Worm (Caenorhabditis elegans) whole organism, midembryonic: ENCODE results near the gene spt-4.
A peak's percentile ranks its signal among the peaks of the same experiment; 100 is the strongest.

Experiments used
- T22C8.4 ChIP-seq: fragments of 200-800 bp; sonication (Bioruptor generic); IDR thresholded peaks from 2 replicates; pipeline ENCODE4 v1.3.6; 2022; ENCODE audit warnings: missing genetic modification characterization, missing compliant biosample characterization
- cog-1 ChIP-seq: sonication (generic microtip); optimal IDR thresholded peaks from 2 replicates; lab custom pipeline; 2016; ENCODE audit warnings: missing genetic modification characterization, missing compliant biosample characterization
- flt-1 ChIP-seq: fragments of 200-800 bp; sonication (Bioruptor generic); IDR thresholded peaks from 2 replicates; pipeline ENCODE4 v1.3.6; 2022; ENCODE audit warnings: missing genetic modification characterization, missing compliant biosample characterization
- klf-2 ChIP-seq: fragments of 200-800 bp; sonication (Bioruptor generic); conservative IDR thresholded peaks from 2 replicates; pipeline ENCODE4 v1.3.6; 2022; ENCODE audit warnings: missing genetic modification reagents, missing genetic modification characterization, missing compliant biosample characterization
- med-1 ChIP-seq: sonication (generic microtip); optimal IDR thresholded peaks from 2 replicates; lab custom pipeline; 2017; ENCODE audit warnings: missing genetic modification characterization, mild to moderate bottlenecking, missing compliant biosample characterization, antibody characterized with exemption, missing genetic modification reagents; ENCODE audit not compliant: insufficient read depth
- ref-1 ChIP-seq: fragments of 200-800 bp; sonication (Bioruptor generic); conservative IDR thresholded peaks from 2 replicates; pipeline ENCODE4 v1.3.6; 2022; ENCODE audit warnings: missing genetic modification reagents, missing genetic modification characterization, missing compliant biosample characterization
- tab-1 ChIP-seq: fragments of 200-800 bp; sonication (Bioruptor generic); IDR thresholded peaks from 2 replicates; pipeline ENCODE4 v1.3.6; 2022; ENCODE audit warnings: missing genetic modification characterization, missing compliant biosample characterization
- ztf-23 ChIP-seq: fragments of 200-800 bp; sonication (Bioruptor generic); IDR thresholded peaks from 2 replicates; pipeline ENCODE4 v1.3.6; 2022; ENCODE audit warnings: missing genetic modification reagents, missing genetic modification characterization, missing compliant biosample characterization
- ztf-29 ChIP-seq: fragments of 200-800 bp; sonication (Bioruptor generic); IDR thresholded peaks from 2 replicates; pipeline ENCODE4 v1.3.6; 2022; ENCODE audit warnings: missing genetic modification reagents, missing genetic modification characterization, missing compliant biosample characterization

The spt-4 gene

DNA sequence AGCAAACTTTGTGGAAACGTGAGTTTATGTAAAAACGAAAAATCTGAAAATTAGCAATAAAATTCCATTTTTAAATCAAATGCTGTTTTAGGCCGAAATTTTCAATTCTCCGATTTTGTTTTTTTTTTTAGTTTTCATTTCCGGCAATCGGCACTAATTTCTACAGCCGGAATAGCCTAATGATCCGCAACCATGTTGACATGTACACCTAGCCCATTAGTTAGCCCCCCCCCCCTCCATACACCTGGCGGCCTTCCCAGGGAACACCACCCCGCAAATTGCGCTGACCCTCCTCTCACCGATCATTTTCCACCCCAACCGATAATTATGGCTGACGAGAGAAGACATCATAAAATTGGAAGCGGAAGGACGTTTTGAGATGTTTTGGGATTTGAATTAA, 30.0 kb downstream of the spt-4 start:
- TF ChIP-seq flt-1 (GFP tag; lab: Robert Waterston, UW) (no peak), klf-2 (GFP tag; lab: Robert Waterston, UW) (no peak), ref-1 (GFP tag; lab: Robert Waterston, UW) (no peak), cog-1 (no peak)

- TF ChIP-seq tab-1 (GFP tag; lab: Robert Waterston, UW): no peak
- TF ChIP-seq flt-1 (GFP tag; lab: Robert Waterston, UW): no peak
- no peak for TF ChIP-seq cog-1
These were observed 31.4 kb downstream of the spt-4 start, which contains the start of gene clp-10 for ce11 chrIII:38117-38516. Gene clp-10 (minus strand): TSS chrIII:38217.

ce11 chrIII:33257-33656, 36.3 kb downstream of the spt-4 start:
- no peak for TF ChIP-seq ztf-23
- no peak for TF ChIP-seq flt-1 (GFP tag; lab: Robert Waterston, UW)
- no peak for TF ChIP-seq cog-1
- TF ChIP-seq T22C8.4: no peak
- no peak for TF ChIP-seq med-1 (GFP tag; lab: Kevin White, UChicago)
- TF ChIP-seq tab-1 (GFP tag; lab: Robert Waterston, UW): no peak
- TF ChIP-seq klf-2 (GFP tag; lab: Robert Waterston, UW): no peak
- no peak for TF ChIP-seq ref-1 (GFP tag; lab: Robert Waterston, UW)
- TF ChIP-seq ztf-29 (GFP tag; lab: Robert Waterston, UW): no peak

DNA sequence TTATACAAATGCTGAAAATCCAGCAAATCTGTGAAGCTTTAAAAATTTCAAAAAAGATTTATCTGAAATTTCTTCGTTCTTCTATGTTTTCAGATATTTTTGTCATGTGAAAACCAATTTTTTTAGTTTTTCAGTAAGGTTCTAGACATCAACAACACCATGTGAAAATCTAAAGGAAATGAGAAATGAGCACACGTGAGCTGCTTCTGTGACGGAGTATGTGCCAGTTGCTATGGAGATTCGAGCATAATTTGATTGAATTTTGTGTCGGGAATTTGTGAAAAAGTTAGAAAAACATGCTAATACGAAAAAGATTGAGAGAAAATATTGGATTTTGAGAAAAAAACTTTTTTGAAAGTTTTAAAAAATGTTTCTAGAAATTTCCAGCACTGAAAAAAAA, 38.0 kb downstream of the spt-4 start:
- TF ChIP-seq med-1 (GFP tag; lab: Kevin White, UChicago) (no peak), ztf-23 (no peak), flt-1 (GFP tag; lab: Robert Waterston, UW) (no peak), klf-2 (GFP tag; lab: Robert Waterston, UW) (no peak), ref-1 (GFP tag; lab: Robert Waterston, UW) (no peak), ztf-29 (GFP tag; lab: Robert Waterston, UW) (no peak), T22C8.4 (no peak), cog-1 (no peak), tab-1 (GFP tag; lab: Robert Waterston, UW) (no peak)

- no peak for TF ChIP-seq flt-1 (GFP tag; lab: Robert Waterston, UW)
- TF ChIP-seq klf-2 (GFP tag; lab: Robert Waterston, UW): no peak
- no peak for TF ChIP-seq ref-1 (GFP tag; lab: Robert Waterston, UW)
- TF ChIP-seq T22C8.4: no peak
- TF ChIP-seq cog-1: no peak
- no peak for TF ChIP-seq ztf-29 (GFP tag; lab: Robert Waterston, UW)
- no peak for TF ChIP-seq med-1 (GFP tag; lab: Kevin White, UChicago)
- no peak for TF ChIP-seq ztf-23
These were observed 39.2 kb downstream of the spt-4 start for ce11 chrIII:30399-30798.

ce11 chrIII:29626-30025, 39.9 kb downstream of the spt-4 start:
- TF ChIP-seq med-1 (GFP tag; lab: Kevin White, UChicago) (no peak), T22C8.4 (no peak), klf-2 (GFP tag; lab: Robert Waterston, UW) (no peak), ztf-29 (GFP tag; lab: Robert Waterston, UW) (no peak), cog-1 (no peak), tab-1 (GFP tag; lab: Robert Waterston, UW) (no peak), flt-1 (GFP tag; lab: Robert Waterston, UW) (no peak), ztf-23 (no peak), ref-1 (GFP tag; lab: Robert Waterston, UW) (no peak)

DNA sequence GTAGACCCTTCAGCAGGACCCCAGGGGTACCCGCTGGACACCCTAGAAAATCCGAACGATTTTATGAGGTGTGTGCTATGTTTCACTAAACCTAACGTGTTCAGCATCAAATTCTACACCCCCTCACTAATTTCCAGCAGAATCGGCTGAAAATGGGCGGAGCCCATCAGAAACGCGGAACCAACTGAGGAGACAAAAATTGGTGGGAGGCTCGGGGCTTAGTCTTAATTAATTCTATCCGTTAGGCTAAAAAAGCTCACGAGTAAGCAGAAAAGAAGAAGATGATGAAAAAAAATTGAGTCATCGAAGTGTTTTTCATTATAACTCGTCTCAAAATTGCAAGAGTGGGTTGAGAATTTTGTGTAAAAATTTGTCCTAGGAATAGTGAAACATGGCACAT, 40.7 kb downstream of the spt-4 start:
- TF ChIP-seq med-1 (GFP tag; lab: Kevin White, UChicago) (no peak), klf-2 (GFP tag; lab: Robert Waterston, UW) (no peak), tab-1 (GFP tag; lab: Robert Waterston, UW) (no peak), ztf-23 (no peak), cog-1 (no peak), ref-1 (GFP tag; lab: Robert Waterston, UW) (no peak), ztf-29 (GFP tag; lab: Robert Waterston, UW) (no peak), flt-1 (GFP tag; lab: Robert Waterston, UW) (no peak)

DNA sequence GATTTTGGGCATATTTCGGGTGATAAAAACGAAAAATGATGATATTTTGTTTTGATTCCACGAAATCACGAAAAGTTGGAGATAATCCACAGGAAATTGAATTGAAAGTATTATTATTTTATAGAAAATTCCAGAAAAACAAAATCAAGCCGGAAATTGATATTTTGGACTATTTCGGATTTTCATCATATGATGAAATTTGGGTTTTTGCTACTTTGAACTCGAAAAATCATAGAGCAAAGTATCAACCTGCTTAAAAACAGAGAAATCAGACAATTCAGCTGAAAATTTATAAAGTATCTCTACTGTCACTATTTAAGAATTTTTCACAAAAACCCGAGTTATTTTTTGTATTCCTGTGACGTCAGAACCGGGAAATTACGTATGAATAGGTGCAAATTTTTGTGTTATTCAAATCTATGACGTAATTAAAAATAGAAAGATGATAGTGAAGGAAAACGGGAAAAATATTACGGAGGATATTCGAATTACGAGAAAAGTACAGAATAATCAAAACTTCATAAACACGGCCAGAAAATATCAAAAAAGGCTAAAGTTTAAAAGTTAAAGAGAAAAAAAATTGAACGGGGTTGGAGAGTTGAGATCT, 42.1 kb downstream of the spt-4 start:
- TF ChIP-seq ref-1 (GFP tag; lab: Robert Waterston, UW) (no peak), T22C8.4 (no peak), cog-1 (no peak), klf-2 (GFP tag; lab: Robert Waterston, UW) (no peak), tab-1 (GFP tag; lab: Robert Waterston, UW) (no peak)

- peak; percentile 54; the same call in 1 of the 2 replicates for TF ChIP-seq T22C8.4
- TF ChIP-seq tab-1 (GFP tag; lab: Robert Waterston, UW): no peak
- TF ChIP-seq klf-2 (GFP tag; lab: Robert Waterston, UW): 0 out of 2 replicates have a peak, but pooled peaks have one; percentile 16
These were observed 44.0 kb downstream of the spt-4 start for ce11 chrIII:25582-25996.

DNA sequence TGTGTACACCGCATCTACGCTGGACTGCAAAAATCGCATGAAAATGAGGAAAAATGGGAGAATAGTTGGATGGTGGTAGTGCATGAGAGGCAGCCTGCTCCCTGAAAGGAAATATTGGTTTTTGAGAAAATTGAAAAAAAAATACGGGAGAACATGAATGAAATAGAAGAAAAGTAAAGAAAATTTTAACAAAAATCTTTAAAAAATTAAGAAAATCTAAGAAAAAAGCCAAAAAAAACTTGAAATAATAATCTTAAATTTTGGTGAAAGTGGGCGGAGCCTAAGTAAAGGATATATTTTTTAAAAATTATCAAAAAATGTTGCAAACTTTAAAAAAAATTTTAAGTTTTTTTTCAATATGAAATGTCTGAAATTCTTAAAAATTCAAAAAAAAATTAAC, 45.7 kb downstream of the spt-4 start, which contains the start of gene H10E21.5:
Gene H10E21.5, minus strand, starts transcription at position 101 of the 400 bp plus-strand sequence.
- TF ChIP-seq flt-1 (GFP tag; lab: Robert Waterston, UW) (no peak), ref-1 (GFP tag; lab: Robert Waterston, UW) (no peak), med-1 (GFP tag; lab: Kevin White, UChicago) (no peak), T22C8.4 (no peak), klf-2 (GFP tag; lab: Robert Waterston, UW) (no peak), ztf-23 (no peak), cog-1 (no peak), tab-1 (GFP tag; lab: Robert Waterston, UW) (no peak), ztf-29 (GFP tag; lab: Robert Waterston, UW) (no peak)
